Worm (Caenorhabditis elegans): Measurements from ENCODE around the gene his-24.

The his-24 gene

DNA sequence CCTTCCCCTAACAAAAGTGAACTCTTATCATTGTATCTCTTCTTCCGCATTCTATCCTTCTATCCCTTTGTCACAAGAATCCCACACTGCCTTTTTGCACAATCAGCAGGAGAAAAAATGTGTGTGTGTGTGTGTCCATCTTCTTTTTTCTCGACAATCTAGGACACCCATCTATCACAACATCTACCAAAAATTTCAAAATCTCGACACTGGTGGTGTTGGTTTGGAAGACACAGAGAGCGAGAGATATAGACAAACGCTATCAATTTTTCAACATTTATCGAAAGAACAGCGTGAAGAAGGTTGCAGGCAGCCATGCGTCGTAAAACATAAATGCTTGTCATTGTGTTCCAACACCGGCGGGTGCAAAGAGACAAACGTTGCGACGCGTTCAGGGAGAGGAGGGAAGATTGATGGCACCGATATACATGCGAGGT lies 18.9 kb downstream of the his-24 start:
- TF ChIP-seq egrh-3 (GFP tag; IDR thresholded peaks at IDR 0.05) (no peak), madf-8 (GFP tag; conservative IDR thresholded peaks at IDR 0.05) (no peak), akir-1 (GFP tag; optimal IDR thresholded peaks at IDR 0.05) (no peak), F23B12.7 (tag; optimal IDR thresholded peaks at IDR 0.05; ENCODE audit: insufficient read depth) (no peak), madf-6 (GFP tag; IDR thresholded peaks at IDR 0.05) (no peak), madf-3 (GFP tag; IDR thresholded peaks at IDR 0.05) (no peak), dpl-1 (GFP tag; optimal IDR thresholded peaks at IDR 0.05) (no peak), Y53F4B.3 (GFP tag; IDR thresholded peaks at IDR 0.05) (no peak), gei-17 (GFP tag; optimal IDR thresholded peaks at IDR 0.05) (no peak), ceh-79 (tag; optimal IDR thresholded peaks at IDR 0.05) (no peak), attf-5 (GFP tag; optimal IDR thresholded peaks at IDR 0.05) (no peak), cebp-2 (GFP tag; IDR thresholded peaks at IDR 0.05) (no peak), lin-40 (tag; optimal IDR thresholded peaks at IDR 0.05) (peak; percentile 20), ceh-40 (GFP tag; IDR thresholded peaks at IDR 0.05) (no peak), ztf-3 (GFP tag; optimal IDR thresholded peaks at IDR 0.05) (no peak), F39B2.1 (GFP tag; IDR thresholded peaks at IDR 0.05) (no peak), xnd-1 (tag; optimal IDR thresholded peaks at IDR 0.05) (no peak), snpc-1.1 (tag; optimal IDR thresholded peaks at IDR 0.05; ENCODE audit: insufficient read depth) (no peak), athp-1 (tag; optimal IDR thresholded peaks at IDR 0.05) (no peak), unc-62 (GFP tag; optimal IDR thresholded peaks at IDR 0.05) (no peak), nhr-80 (tag; optimal IDR thresholded peaks at IDR 0.05) (peak; percentile 15), cebp-1 (GFP tag; IDR thresholded peaks at IDR 0.05) (no peak), cebp-1 (tag; optimal IDR thresholded peaks at IDR 0.05) (peak; percentile 45), ccch-3 (GFP tag; optimal IDR thresholded peaks at IDR 0.05) (no peak), tlf-1 (GFP tag; optimal IDR thresholded peaks at IDR 0.05) (no peak), hrde-1 (tag; optimal IDR thresholded peaks at IDR 0.05; ENCODE audit: borderline replicate concordance) (no peak), nhr-120 (GFP tag; IDR thresholded peaks at IDR 0.05) (no peak), lsl-1 (GFP tag; optimal IDR thresholded peaks at IDR 0.05) (no peak), sea-2 (GFP tag; IDR thresholded peaks at IDR 0.05) (no peak), ztf-6 (GFP tag; IDR thresholded peaks at IDR 0.05) (no peak), repo-1 (tag; optimal IDR thresholded peaks at IDR 0.05) (no peak), chd-7 (tag; optimal IDR thresholded peaks at IDR 0.05) (no peak), ekl-4 (GFP tag; IDR thresholded peaks at IDR 0.05) (no peak), atf-7 (tag; optimal IDR thresholded peaks at IDR 0.05) (no peak), mel-28 (tag; optimal IDR thresholded peaks at IDR 0.05; ENCODE audit: borderline replicate concordance) (no peak), ceh-100 (GFP tag; IDR thresholded peaks at IDR 0.05) (no peak), somi-1 (GFP tag; optimal IDR thresholded peaks at IDR 0.05) (peak; percentile 39), aptf-2 (GFP tag; conservative IDR thresholded peaks at IDR 0.05) (no peak), snpc-1.3 (tag; optimal IDR thresholded peaks at IDR 0.05; ENCODE audit: insufficient read depth) (no peak), nfya-1 (tag; optimal IDR thresholded peaks at IDR 0.05; ENCODE audit: borderline replicate concordance, insufficient read depth) (no peak), zfh-2 (GFP tag; conservative IDR thresholded peaks at IDR 0.05) (0 out of 2 replicates have a peak, but pooled peaks have one; percentile 18)
